Fruit fly (Drosophila melanogaster) S2 (cell line): ENCODE measurements around the gene Octbeta3R.

Experiments
- CG8478 ChIP-seq: fragments of >200 bp; optimal IDR thresholded peaks from 2 replicates; lab custom pipeline; 2018
- CTCF ChIP-seq, 2 experiments: fragments of >200 bp; optimal IDR thresholded peaks; 2 replicates each; lab custom pipeline; 2018

DNA sequence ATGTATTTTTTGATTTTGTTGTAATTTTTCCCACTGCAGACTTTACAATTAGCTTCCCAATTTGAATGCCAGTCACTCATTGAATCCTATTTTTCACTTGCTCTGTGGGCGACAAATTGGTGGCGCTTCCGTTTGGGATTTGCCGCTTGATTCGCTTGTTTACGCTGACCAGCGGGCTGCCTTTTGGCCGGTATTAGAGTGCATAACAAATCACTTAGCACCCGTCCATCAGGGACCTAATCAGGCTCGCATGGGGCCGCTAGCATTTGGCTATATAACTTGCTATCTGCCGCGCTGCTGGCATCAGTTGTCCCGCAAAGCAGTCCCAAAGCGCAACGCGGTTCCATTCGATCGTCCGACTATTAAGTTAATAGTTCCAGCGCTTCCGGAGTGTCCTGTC is 22.1 kb downstream of the Octbeta3R start, which contains the start of gene Hug:
- TF ChIP-seq CTCF (optimal IDR thresholded peaks at IDR 0.05; lab: Kevin White, UChicago) (no peak), CG8478 (no peak)
